Worm (Caenorhabditis elegans) whole organism, dauer: ENCODE data around the gene str-9.
"Not testable (repeated sequence)": the region's sequence is repeated elsewhere in the genome, so short reads cannot be mapped to it uniquely, and the experiment has no call there.

Source experiments
- unc-62 ChIP-seq: sonication (generic microtip); optimal IDR thresholded peaks from 2 replicates; lab custom pipeline; 2017; ENCODE audit warnings: missing biosample characterization, missing genetic modification reagents, missing genetic modification characterization

str-9 gene

DNA sequence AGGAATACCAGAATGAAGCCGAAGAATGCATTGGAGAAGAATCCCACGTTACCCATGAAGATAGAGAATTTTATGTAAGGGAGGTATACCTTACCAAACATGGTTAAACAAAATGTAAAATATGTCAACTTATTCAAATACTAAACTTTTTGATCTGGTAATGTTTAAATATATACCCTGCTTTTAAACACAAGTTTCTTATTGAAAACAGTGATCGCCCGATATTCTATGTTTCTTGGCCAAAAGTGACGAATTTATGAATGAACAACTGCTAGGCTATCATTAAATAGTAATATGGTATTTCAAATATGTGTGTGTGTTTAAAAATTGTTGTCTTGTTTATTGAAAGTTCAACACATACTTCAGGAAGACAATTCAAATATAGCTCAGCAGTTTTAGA lies 10.2 kb upstream of the str-9 start, which contains the start of gene T23D5.8:
TSS of gene T23D5.8 (minus strand) at position 101 of the 400 bp plus-strand sequence.
- not testable (repeated sequence) for TF ChIP-seq unc-62 (GFP tag; lab: Kevin White, UChicago)

DNA sequence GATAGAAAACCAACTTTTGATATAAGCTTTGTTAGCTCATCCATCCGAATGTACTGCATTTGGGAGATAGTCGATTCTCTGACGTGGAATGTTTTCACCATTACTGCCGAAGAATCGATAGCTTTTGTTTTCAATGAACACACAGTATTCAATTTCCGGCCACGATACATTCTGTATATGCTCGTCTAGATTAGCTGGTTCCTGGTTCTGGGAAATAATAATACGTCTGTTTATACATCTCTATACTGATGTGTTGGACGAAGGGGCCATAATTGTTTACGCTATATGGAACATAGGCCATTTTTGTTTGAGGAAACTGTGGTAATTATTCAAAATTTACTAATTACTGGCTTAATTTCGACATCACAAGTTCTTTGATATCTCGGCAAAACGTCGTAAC lies 8.4 kb upstream of the str-9 start, which contains the start of gene str-6:
TSS of gene str-6 (minus strand) at position 101 of the 400 bp plus-strand sequence.
- TF ChIP-seq unc-62 (GFP tag; lab: Kevin White, UChicago): no peak

DNA sequence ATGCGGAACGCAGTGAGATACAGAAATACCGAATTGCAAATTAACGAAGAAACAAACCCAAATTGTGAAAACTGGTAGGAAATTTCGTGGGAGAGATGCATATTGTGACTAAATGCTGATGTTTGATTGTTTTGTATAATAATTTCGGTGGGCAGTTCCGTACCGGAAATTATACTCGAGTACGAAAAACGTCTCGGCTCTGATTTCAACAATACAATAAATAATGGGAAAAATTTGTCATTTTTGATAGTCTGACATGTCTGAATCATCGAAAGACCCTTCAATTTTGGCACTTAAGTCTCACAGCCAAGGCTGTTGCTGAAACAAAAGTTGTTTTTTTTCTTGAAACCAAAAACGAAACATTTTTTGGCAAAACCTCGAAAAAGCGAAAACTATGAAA lies 6.5 kb upstream of the str-9 start, which contains the start of gene str-43:
TSS of gene str-43 (minus strand) at position 101 of the 400 bp plus-strand sequence.
- no peak for TF ChIP-seq unc-62 (GFP tag; lab: Kevin White, UChicago)

DNA sequence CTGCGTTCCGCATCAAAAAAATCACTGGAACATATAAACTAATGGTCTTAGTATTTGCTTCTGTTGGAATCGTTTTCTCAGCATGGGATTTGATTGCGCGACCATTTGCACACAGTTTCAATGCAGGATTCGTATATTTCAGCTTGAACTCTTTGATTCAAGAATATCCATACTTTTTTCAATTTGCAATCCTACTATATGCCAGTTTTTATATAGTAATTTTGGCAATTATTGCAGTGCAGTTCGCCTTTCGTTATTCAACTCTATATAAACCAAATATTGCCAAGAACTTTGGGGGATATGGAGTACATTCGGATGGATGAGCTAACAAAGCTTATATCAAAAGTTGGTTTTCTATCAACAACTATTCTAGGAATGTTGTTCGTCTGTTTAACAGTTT lies 5.6 kb upstream of the str-9 start, which contains the start of gene str-5:
TSS of gene str-5 (plus strand) at position 301 of the 400 bp plus-strand sequence.
- not testable (repeated sequence) for TF ChIP-seq unc-62 (GFP tag; lab: Kevin White, UChicago)

DNA sequence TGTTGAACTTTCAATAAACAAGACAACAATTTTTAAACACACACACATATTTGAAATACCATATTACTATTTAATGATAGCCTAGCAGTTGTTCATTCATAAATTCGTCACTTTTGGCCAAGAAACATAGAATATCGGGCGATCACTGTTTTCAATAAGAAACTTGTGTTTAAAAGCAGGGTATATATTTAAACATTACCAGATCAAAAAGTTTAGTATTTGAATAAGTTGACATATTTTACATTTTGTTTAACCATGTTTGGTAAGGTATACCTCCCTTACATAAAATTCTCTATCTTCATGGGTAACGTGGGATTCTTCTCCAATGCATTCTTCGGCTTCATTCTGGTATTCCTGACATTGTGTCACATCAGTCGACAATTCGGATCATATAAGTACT lies 3.8 kb upstream of the str-9 start, which contains the start of gene str-8:
TSS of gene str-8 (plus strand) at position 301 of the 400 bp plus-strand sequence.
- not testable (repeated sequence) for TF ChIP-seq unc-62 (GFP tag; lab: Kevin White, UChicago)

DNA sequence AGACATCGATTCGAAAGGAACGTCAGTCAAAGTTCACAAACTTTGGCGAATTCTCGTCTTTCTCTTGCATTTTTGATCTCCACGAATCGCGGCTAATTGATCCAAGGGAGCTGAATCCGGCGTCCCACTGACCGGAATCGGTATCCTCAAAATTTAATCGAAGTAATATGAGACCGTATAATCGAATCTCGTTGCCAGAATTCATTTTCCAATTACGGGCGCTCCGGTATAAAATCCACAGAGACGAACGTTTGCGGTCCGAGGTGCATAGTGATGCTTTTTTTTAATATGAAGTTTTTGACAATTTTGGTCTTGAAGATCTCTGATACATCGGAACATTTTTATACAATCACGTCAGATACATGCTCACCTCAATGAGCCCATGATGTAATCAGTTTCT lies 904 bp upstream of the str-9 start:
- TF ChIP-seq unc-62 (GFP tag; lab: Kevin White, UChicago): no peak

DNA sequence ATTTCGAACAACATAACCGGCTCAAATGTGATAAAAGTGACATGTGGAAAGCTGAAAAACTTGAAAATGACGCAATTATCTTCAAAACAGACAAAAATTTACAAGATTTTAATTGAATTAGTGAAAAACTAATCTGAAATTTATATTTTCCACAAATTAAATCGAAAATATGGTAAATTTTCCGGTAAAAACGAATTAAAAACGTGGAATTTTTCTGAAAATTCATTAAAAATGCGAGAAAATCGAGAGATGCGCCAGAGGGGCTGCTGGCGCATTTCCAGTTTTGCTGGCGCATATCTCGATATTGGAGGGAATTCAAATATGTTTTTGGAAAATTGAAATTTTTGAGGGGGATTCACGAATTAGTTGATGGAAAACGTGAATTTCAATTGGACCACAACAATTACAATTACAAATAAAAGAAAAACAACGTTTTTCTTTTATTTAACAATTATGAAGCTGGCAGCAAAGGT lies 7.6 kb downstream of the str-9 start, which contains the start of the genes haf-3 and F57A10.2:
TSS of gene haf-3 (minus strand) at position 51 of the 473 bp plus-strand sequence.
TSS of gene F57A10.2 (plus strand) at position 454 of the 473 bp plus-strand sequence.
- TF ChIP-seq unc-62 (GFP tag; lab: Kevin White, UChicago): no peak

DNA sequence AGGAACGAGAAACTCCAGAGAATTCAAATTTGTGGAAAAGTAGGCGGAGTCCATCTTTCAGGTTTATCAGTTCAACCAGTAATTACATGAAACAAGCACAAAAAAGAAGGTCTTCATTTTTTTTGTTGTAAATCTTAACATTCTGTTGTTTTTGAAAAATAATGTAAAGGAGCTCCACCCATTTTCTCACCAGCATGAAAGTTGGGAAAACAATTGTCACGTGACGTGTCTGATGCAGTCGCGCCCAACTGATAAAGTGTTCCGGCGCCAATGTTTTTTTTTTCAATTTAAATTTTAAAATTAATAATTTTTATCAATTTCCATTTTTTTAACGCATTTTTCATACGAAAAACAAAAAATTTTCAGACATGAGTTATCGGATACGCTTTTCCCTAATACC lies 10.5 kb downstream of the str-9 start, which contains the start of gene F57A10.4:
TSS of gene F57A10.4 (plus strand) at position 367 of the 400 bp plus-strand sequence.
- no peak for TF ChIP-seq unc-62 (GFP tag; lab: Kevin White, UChicago)

DNA sequence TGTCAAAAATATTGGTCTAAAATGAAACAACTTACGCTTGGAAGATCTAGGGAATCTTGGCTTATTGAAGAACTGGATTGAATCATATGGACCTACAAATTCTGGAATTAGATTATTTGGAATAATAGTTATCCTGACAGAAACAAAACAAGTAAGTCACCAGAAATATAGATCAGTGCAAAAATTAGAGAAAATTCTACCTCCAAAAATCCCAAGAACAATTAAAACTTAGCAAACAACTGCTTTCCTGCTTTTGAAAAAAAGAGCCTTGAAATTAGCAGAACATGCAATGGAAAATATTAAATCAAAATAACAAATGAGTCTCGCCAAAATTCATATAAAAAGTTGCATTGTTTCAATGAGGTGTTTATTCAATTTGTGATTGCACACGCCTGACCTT lies 14.6 kb downstream of the str-9 start, which contains the start of gene nhr-60:
TSS of gene nhr-60 (minus strand) at position 101 of the 400 bp plus-strand sequence.
- TF ChIP-seq unc-62 (GFP tag; lab: Kevin White, UChicago): no peak

DNA sequence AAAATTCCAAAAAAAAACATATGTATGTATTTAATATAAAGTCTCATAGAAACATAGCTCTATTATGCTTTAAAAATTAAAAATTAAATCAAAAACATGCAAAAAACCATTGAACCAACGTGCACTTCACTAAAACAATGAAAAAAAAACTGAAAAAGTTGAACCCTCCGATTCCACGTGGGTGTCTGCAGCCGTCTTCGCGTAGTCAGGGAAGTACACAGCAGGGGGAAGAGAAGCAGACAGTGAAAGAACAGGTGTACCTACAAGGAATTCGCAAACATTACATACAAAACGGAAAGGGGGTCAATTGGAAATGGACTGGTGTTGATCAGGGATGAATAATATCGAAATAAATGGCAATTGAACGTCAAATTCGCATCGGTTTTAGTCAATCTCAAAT lies 15.4 kb downstream of the str-9 start:
- TF ChIP-seq unc-62 (GFP tag; lab: Kevin White, UChicago): no peak

DNA sequence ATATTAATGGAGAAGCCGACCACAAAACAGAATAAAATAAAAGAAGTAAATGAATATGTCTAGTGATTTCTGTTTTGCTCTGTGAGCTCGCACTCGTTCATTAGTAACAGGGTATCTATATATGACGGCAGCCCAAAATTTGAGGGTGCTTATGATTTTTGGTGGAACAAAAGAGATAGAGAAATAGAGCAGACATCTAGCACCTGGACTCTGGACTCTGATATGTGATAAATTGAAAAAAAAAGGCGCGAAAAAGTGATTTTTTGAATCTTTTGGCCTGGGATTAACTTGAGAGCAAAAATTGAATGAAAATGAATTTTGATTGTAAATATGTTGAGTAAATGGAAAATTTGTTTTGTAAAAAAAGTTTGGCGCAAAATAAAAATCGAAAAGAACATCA lies 18.1 kb downstream of the str-9 start, which contains the start of gene nhr-283:
TSS of gene nhr-283 (minus strand) at position 101 of the 400 bp plus-strand sequence.
- no peak for TF ChIP-seq unc-62 (GFP tag; lab: Kevin White, UChicago)

DNA sequence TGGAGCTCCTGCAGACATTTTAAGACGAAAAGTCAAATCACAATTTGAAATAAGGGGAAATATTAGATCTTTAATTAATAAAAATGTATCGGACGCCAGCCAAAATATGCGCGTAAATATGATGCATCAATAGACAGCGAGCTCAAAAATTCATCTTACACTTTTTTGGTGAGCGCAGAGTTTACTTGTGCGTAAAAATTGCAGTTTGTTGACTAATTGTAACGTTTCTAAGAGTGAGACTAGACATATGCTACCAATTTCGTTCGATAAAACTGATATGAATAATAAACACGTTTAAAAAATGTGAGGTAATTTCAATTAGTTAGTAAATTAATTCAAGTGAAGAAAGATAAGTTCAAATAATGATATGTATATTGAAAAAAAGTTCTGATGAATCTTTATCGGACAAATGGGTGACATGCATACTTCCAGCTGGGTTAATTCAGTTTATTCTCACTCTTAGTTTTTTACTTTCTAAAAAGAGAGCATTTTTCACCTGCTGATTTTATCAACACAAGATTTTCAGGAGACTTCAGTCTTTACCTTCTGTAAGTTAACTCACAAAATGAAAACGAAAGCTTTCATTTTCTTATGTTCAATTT lies 20.7 kb downstream of the str-9 start, which contains the start of the genes nhr-285 and irld-52:
TSS of gene nhr-285 (minus strand) at position 101 of the 602 bp plus-strand sequence.
TSS of gene irld-52 (plus strand) at position 552 of the 602 bp plus-strand sequence.
- TF ChIP-seq unc-62 (GFP tag; lab: Kevin White, UChicago): no peak

DNA sequence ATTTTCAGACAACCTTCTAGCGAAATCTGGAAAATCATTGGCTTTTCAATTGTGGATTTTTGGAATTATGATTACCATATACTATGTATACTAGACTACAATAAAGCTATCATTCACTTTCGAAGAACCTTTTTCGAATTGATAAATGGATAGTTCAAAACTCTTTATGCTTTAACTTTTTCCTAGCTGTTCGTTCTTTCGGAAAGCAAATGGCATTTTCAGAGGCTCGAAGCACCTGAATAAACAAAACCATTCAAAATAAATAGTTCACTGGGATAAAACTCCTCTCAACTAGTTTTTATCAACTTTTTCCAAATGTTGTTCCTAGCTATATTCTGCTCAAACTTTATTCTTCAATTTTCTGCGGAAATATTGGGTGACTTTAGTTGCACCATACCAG lies 22.5 kb downstream of the str-9 start, which contains the start of gene T26E4.2:
TSS of gene T26E4.2 (plus strand) at position 301 of the 400 bp plus-strand sequence.
- TF ChIP-seq unc-62 (GFP tag; lab: Kevin White, UChicago): no peak

DNA sequence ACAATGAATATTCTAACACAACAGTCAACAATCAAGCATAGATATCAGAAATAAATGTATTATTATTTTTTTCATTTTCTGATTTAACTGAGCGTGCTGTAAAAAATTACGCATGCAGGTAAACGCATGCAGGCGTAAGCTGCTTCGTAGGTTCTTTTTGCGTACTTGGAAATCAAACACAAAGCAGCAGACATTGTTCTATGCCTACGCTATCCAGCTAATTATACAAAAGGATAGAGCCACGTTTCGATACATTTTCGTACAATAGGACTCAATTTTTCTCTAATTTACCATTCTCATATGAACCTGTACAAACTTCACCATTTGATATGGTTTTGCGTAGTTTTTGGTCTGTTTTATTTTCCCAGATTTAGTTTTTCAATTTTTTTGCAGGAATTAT lies 23.9 kb downstream of the str-9 start, which contains the start of gene T26E4.3:
TSS of gene T26E4.3 (plus strand) at position 301 of the 400 bp plus-strand sequence.
- TF ChIP-seq unc-62 (GFP tag; lab: Kevin White, UChicago): no peak

DNA sequence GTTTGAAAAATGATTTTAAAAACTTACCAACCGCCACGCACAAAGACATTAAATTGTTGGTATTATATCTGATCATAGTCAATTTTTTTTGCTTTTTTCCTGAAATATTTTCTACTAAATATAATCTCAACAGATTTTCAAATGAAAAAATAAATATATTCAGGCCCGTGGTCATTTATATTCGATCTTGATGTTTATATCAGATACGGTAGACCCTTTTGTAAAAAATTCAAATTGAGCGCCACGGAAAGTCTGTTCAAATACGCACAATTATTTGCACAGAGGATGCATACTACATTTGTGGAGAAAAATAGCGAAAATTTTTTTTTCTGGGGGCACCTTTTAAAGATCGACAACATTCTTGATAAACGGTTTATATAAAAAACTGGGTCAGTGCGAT lies 33.9 kb downstream of the str-9 start, which contains the start of gene T26E4.4:
TSS of gene T26E4.4 (minus strand) at position 101 of the 400 bp plus-strand sequence.
- TF ChIP-seq unc-62 (GFP tag; lab: Kevin White, UChicago): no peak

DNA sequence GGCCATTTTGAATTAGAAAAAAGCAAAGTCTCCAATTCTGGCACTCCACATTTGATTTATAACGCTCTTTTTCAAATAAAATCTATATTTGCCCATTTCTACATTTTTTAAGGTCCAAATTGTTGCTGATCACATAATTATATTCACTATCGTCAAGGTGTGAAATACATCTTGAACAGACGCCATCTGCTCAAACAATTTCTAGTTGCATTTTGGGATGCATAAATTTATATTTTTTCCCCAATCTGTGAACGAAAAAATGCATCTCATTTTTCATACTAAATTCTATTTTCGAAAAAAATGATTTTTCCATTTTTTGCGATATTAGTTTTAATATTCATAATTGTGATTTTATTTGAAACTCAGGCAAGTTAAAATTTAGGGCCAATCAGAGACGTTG lies 34.7 kb downstream of the str-9 start, which contains the start of gene T26E4.7:
TSS of gene T26E4.7 (plus strand) at position 301 of the 400 bp plus-strand sequence.
- TF ChIP-seq unc-62 (GFP tag; lab: Kevin White, UChicago): no peak
